Worm (Caenorhabditis elegans): ENCODE data around the gene F22E5.12.
"Not testable (repeated sequence)": the region's sequence is repeated elsewhere in the genome, so short reads cannot be mapped to it uniquely, and the experiment has no call there.

Gene F22E5.12

DNA sequence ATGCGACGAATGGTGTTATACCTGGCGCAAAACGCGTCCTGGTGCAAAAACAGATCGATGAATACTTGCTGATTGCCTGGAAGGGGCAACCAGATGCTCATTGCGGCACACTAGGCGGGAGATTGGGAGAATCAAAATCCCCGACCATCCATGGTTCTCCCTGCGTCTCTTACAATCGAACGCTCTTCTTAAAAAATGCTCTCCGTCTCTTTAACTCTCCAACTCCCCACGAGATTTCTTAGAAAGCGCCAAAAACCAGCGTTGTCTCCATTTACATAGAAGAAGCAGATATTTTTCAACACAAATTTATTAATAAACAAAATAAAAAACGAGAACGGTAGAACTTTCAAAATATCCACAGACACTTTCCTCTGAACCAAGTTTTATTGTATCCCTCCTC is 34.5 kb upstream of the F22E5.12 start, which contains the start of gene F34D6.1:
Gene F34D6.1, minus strand, starts transcription at position 101 of the 400 bp plus-strand sequence.
- TF ChIP-seq nhr-77 (tag; optimal IDR thresholded peaks at IDR 0.05) = no peak
- TF ChIP-seq elt-1 (tag; optimal IDR thresholded peaks at IDR 0.05) = no peak
- TF ChIP-seq fos-1 (tag; optimal IDR thresholded peaks at IDR 0.05) = no peak
- no peak for TF ChIP-seq nhr-10 (tag; optimal IDR thresholded peaks at IDR 0.05)
- TF ChIP-seq ceh-82 (tag; optimal IDR thresholded peaks at IDR 0.05) = no peak
- no peak for TF ChIP-seq elt-3 (tag; optimal IDR thresholded peaks at IDR 0.05)

DNA sequence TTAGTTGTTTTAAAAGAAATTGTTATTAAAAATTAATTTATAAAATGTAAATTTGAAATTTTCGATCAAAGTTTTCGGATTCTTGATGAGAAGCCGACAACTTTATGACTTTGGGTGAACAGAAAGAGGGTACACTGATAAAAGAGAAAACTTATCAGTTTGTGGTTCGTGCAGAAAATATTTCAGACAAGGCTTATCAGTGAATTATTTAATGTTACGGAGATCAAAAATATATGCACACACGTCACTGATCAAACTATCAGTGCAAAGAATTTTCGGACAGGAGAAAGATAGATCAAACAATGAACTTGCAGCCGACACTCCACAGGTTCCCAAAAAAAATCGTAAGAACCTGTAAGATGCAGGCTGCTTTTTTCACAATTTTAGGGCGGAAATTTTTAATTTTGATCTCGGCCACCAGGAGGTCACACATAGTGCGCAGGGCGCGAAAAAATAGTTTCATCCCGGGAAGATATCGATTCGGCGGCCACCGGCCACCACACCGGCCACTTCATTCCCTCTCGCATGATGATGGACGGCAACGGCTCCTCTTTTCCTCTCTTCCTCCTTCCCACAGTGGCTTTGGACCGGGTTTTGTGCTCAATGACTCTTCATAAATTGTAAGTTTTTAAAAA is 31.0 kb upstream of the F22E5.12 start, which contains the start of gene F22E5.17:
Gene F22E5.17, plus strand, starts transcription at position 508 of the 635 bp plus-strand sequence.
- TF ChIP-seq nhr-129 (tag; optimal IDR thresholded peaks at IDR 0.05) (no peak), gmeb-1 (tag; optimal IDR thresholded peaks at IDR 0.05) (peak; percentile 19), unc-62 (GFP tag; optimal IDR thresholded peaks at IDR 0.05) (no peak), nhr-11 (tag; optimal IDR thresholded peaks at IDR 0.05) (no peak), fos-1 (tag; optimal IDR thresholded peaks at IDR 0.05) (peak; percentile 88), unc-55 (GFP tag; optimal IDR thresholded peaks at IDR 0.05) (no peak), sma-9 (GFP tag; optimal IDR thresholded peaks at IDR 0.05) (peak; percentile 77), sma-9 (tag; optimal IDR thresholded peaks at IDR 0.05) (no peak), elt-3 (tag; optimal IDR thresholded peaks at IDR 0.05) (no peak), F13H6.1 (tag; optimal IDR thresholded peaks at IDR 0.05) (peak; percentile 1)

DNA sequence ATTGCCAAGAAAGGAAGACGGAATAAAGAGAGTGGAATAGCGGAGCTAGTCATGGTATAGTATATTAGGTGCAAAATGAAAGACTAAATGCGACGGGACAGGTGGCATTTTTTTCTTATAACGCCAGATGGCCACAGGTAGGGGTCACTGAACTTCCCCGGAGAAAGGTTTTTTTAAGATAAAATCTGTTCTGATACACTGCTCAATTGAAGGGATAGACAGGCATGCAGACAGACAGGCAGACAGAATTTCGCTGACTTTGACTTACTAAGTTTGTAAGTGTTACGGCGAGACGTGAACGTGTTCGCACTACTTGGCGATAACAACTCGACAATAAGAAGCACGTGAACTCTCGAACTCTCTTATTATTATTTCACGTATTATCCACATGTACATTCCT is 26.9 kb upstream of the F22E5.12 start, which contains the start of the genes F22E5.20 and F22E5.1:
Gene F22E5.20, minus strand, starts transcription at position 101 of the 400 bp plus-strand sequence.
Gene F22E5.1, plus strand, starts transcription at position 242 of the 400 bp plus-strand sequence.
- TF ChIP-seq aly-2, F13H6.1, unc-39 (tag; optimal IDR thresholded peaks at IDR 0.05): not testable (repeated sequence)

DNA sequence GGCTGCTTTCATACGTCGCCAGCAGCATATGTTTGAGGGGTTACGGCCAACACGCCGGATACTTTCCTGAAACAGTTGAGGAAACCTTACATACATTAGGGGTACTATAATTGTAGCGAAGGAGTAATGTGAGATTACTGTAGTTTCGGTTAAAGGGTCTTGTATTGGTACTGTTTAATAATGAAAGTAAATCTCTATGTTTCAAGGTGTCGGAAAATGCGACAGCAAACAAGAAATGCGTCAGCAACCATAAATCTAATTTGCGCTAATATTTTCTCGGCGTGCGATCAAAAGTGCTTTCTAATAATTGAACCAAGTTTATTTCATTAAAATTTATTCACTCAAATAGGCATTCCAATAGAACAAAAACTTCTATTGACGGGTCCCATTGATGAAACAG is 25.7 kb upstream of the F22E5.12 start, which contains the start of gene sri-57:
Gene sri-57, minus strand, starts transcription at position 101 of the 400 bp plus-strand sequence.
- not testable (repeated sequence) for TF ChIP-seq snpc-4 (tag; optimal IDR thresholded peaks at IDR 0.05); Y55F3AM.14 (GFP tag; optimal IDR thresholded peaks at IDR 0.05); elt-1 (tag; optimal IDR thresholded peaks at IDR 0.05)

DNA sequence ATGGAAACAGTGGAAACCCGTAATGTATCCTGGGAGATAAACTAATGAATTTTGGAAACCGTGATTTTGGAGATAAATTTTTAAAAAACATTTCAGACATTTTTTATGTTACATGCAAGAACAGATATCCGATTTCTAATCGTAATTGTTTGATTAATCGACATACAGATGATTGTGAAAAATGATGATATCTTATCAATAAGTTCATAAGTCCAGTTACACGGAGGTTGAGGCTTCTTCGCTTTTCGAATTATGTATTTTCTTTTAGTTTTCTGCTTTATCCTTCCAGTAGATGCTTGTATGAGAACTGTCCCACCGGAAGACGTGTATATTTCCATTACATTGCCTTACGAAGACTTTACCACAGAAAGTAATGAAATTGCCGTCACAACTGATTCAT is 18.9 kb upstream of the F22E5.12 start, which contains the start of gene F22E5.22:
Gene F22E5.22, plus strand, starts transcription at position 301 of the 400 bp plus-strand sequence.
- no peak for TF ChIP-seq unc-62 (GFP tag; optimal IDR thresholded peaks at IDR 0.05)
- no peak for TF ChIP-seq nhr-12 (tag; optimal IDR thresholded peaks at IDR 0.05)
- TF ChIP-seq lsy-2 (tag; optimal IDR thresholded peaks at IDR 0.05) = no peak
- no peak for TF ChIP-seq elt-3 (tag; optimal IDR thresholded peaks at IDR 0.05)
- TF ChIP-seq nhr-129 (tag; optimal IDR thresholded peaks at IDR 0.05) = no peak
- no peak for TF ChIP-seq nhr-23 (tag; optimal IDR thresholded peaks at IDR 0.05)
- no peak for TF ChIP-seq snpc-4 (tag; optimal IDR thresholded peaks at IDR 0.05)
- TF ChIP-seq peb-1 (tag; optimal IDR thresholded peaks at IDR 0.05) = no peak
- no peak for TF ChIP-seq dmd-4 (tag; optimal IDR thresholded peaks at IDR 0.05)

DNA sequence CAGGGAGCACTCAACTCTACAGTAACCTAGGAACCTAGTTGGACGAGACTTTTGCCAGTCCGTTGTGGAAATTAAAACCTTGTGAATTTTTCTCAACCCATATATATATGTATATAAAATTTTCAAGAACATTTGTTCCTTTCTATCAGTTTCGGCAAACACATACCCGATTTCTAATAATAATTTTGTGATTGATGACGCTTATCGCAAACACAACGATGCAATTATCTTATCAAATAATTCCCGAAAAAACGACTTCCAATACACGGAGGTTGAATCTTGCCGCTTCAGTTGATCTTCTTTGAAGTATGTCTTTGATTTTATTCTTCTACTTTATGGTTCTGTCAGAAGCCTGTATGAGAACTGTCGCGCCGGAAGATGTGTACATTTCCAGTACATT is 18.4 kb upstream of the F22E5.12 start, which contains the start of gene F22E5.2:
Gene F22E5.2, plus strand, starts transcription at position 301 of the 400 bp plus-strand sequence.
- TF ChIP-seq sma-3 (GFP tag; optimal IDR thresholded peaks at IDR 0.05); unc-62 (GFP tag; optimal IDR thresholded peaks at IDR 0.05); mab-5 (tag; optimal IDR thresholded peaks at IDR 0.05): not testable (repeated sequence)

DNA sequence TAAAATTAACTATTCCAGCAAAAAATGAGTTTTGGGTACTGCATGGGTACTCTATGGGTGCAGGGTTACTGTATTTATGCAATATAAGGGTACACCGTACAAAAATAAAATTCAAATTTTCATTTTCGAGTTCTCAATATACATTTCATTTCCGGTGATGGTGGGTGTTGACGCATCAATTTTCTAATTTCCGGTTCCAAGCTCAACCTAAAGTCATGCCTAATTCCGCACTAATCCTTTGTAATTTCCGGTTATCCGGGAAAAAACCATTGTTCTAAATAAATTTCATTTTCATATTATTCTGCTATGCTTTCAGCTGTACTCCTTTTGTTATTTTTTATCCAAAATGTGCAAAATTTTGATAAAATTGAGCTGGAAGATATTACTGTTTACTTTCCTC is 12.7 kb upstream of the F22E5.12 start, which contains the start of gene gcy-21:
Gene gcy-21, plus strand, starts transcription at position 301 of the 400 bp plus-strand sequence.
- TF ChIP-seq sma-9 (GFP tag; optimal IDR thresholded peaks at IDR 0.05) (no peak), sma-9 (tag; optimal IDR thresholded peaks at IDR 0.05) (no peak), unc-39 (tag; optimal IDR thresholded peaks at IDR 0.05) (no peak), nhr-12 (tag; optimal IDR thresholded peaks at IDR 0.05) (no peak), alr-1 (tag; optimal IDR thresholded peaks at IDR 0.05) (no peak), nhr-25 (tag; optimal IDR thresholded peaks at IDR 0.05) (no peak)

All from whole organism, L2 larva.